Worm (Caenorhabditis elegans) whole organism, L2 larva: ENCODE data around the gene T28C6.11.

Experiments used
- R02D3.7 ChIP-seq: fragments of 150-350 bp; optimal IDR thresholded peaks from 2 replicates; lab custom pipeline; 2014; ENCODE audit warnings: missing biosample characterization, missing genetic modification characterization
- ceh-82 ChIP-seq: fragments of 150-350 bp; optimal IDR thresholded peaks from 2 replicates; lab custom pipeline; 2014; ENCODE audit warnings: missing biosample characterization, missing genetic modification characterization
- lsy-2 ChIP-seq, 2 experiments: fragments of 150-350 bp in 1 of 2; sonication (generic microtip) in 1 of 2; optimal IDR thresholded peaks; 2 replicates each; lab custom pipeline; 2014 to 2017; ENCODE audit warnings: missing biosample characterization in 2 of 2, missing genetic modification characterization in 2 of 2
- mab-5 ChIP-seq: fragments of 150-350 bp; optimal IDR thresholded peaks from 2 replicates; lab custom pipeline; 2014; ENCODE audit warnings: missing biosample characterization, missing genetic modification characterization

DNA sequence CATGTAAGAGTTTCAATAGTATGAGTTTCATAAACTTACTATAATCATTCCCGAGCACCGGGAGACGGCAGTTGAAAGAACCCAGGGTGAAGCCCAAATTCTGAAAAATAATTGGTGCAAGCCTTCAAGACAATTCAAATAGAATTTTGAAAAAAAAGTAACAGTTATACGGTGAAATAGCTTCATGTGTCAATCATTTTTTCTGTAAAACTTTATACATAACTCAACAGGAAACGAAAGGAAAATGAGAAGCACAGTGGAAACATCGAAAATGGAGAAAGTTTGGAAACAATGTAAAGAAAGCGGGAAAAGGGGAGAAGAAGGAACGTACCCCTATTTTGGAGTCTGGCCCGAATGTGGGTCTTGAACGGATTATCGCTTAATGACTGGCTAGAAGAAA, 32.9 kb upstream of the T28C6.11 start, which contains the start of gene C09G9.3:
- TF ChIP-seq R02D3.7 (tag; lab: Kevin White, UChicago) (no peak), ceh-82 (tag; lab: Kevin White, UChicago) (no peak), lsy-2 (tag; optimal IDR thresholded peaks at IDR 0.05; lab: Kevin White, UChicago) (no peak), mab-5 (tag; lab: Kevin White, UChicago) (no peak)
